Worm (Caenorhabditis elegans) whole organism, L1 larva: ENCODE measurements around the gene B0410.1.
A peak's percentile ranks its signal among the peaks of the same experiment; 100 is the strongest.

Experiments used
- C34B4.2 ChIP-seq: sonication (generic microtip); optimal IDR thresholded peaks from 2 replicates; lab custom pipeline; 2017; ENCODE audit warnings: mild to moderate bottlenecking, missing genetic modification characterization, missing compliant biosample characterization
- aha-1 ChIP-seq: fragments of 150-350 bp; optimal IDR thresholded peaks from 2 replicates; lab custom pipeline; 2014; ENCODE audit warnings: missing biosample characterization, missing genetic modification characterization
- blmp-1 ChIP-seq: fragments of 150-350 bp; optimal IDR thresholded peaks from 2 replicates; lab custom pipeline; 2014; ENCODE audit warnings: missing biosample characterization, missing genetic modification characterization
- ceh-88 ChIP-seq: fragments of 200-800 bp; sonication (Bioruptor generic); IDR thresholded peaks from 2 replicates; pipeline ENCODE4 v1.3.6; 2022; ENCODE audit warnings: missing genetic modification characterization, missing compliant biosample characterization
- ceh-90 ChIP-seq: sonication (generic microtip); optimal IDR thresholded peaks from 2 replicates; lab custom pipeline; 2016; ENCODE audit warnings: missing genetic modification characterization, missing compliant biosample characterization
- efl-1 ChIP-seq, 4 experiments: fragments of 150-350 bp; optimal IDR thresholded peaks in 3 of 4; peaks in 1 of 4; 1 replicate in 1 of 4; 2 replicates in 3 of 4; lab custom pipeline; 2014; ENCODE audit warnings: missing biosample characterization in 2 of 4, missing genetic modification characterization in 2 of 4, missing genetic modification reagents in 2 of 4
- fos-1 ChIP-seq: fragments of 150-350 bp; optimal IDR thresholded peaks from 2 replicates; lab custom pipeline; 2014; ENCODE audit warnings: missing biosample characterization, missing genetic modification characterization
- grh-1 ChIP-seq: fragments of 200-800 bp; sonication (Bioruptor generic); IDR thresholded peaks from 2 replicates; pipeline ENCODE4 v1.3.6; 2022; ENCODE audit warnings: missing genetic modification reagents, missing genetic modification characterization, missing compliant biosample characterization
- hlh-4 ChIP-seq: sonication (generic microtip); optimal IDR thresholded peaks from 2 replicates; lab custom pipeline; 2016; ENCODE audit warnings: mild to moderate bottlenecking, missing genetic modification characterization, missing compliant biosample characterization
- hpl-2 ChIP-seq: fragments of 150-350 bp; optimal IDR thresholded peaks from 2 replicates; lab custom pipeline; 2014; ENCODE audit warnings: missing biosample characterization, missing genetic modification reagents, missing genetic modification characterization
- isw-1 ChIP-seq: fragments of 200-800 bp; sonication (Bioruptor generic); IDR thresholded peaks from 2 replicates; pipeline ENCODE4 v1.3.6; 2022; ENCODE audit warnings: missing genetic modification characterization, missing compliant biosample characterization
- jun-1 ChIP-seq: fragments of 150-350 bp; optimal IDR thresholded peaks from 2 replicates; lab custom pipeline; 2014; ENCODE audit warnings: missing biosample characterization, missing genetic modification reagents, missing genetic modification characterization
- lin-14 ChIP-seq: fragments of 200-800 bp; sonication (Bioruptor generic); optimal IDR thresholded peaks from 2 replicates; lab custom pipeline; 2018; ENCODE audit warnings: mild to moderate bottlenecking, missing genetic modification characterization, moderate library complexity, missing compliant biosample characterization
- lin-35 ChIP-seq, 2 experiments: fragments of 150-350 bp; optimal IDR thresholded peaks; 2 replicates each; lab custom pipeline; 2014; ENCODE audit warnings: missing biosample characterization in 2 of 2, missing genetic modification characterization in 2 of 2, missing genetic modification reagents in 2 of 2
- mab-9 ChIP-seq: fragments of 200-800 bp; sonication (Bioruptor generic); IDR thresholded peaks from 2 replicates; pipeline ENCODE4 v1.3.6; 2022; ENCODE audit warnings: missing genetic modification reagents, missing genetic modification characterization, missing compliant biosample characterization
- mep-1 ChIP-seq: fragments of 150-350 bp; optimal IDR thresholded peaks from 2 replicates; lab custom pipeline; 2014; ENCODE audit warnings: missing biosample characterization, missing genetic modification characterization
- nhr-11 ChIP-seq: fragments of 150-350 bp; optimal IDR thresholded peaks from 2 replicates; lab custom pipeline; 2014; ENCODE audit warnings: missing biosample characterization, missing genetic modification characterization
- nhr-19 ChIP-seq: fragments of 200-800 bp; sonication (Bioruptor generic); conservative IDR thresholded peaks from 2 replicates; pipeline ENCODE4 v1.3.6; 2022; ENCODE audit warnings: missing genetic modification characterization, missing compliant biosample characterization
- nhr-20 ChIP-seq: sonication (generic microtip); optimal IDR thresholded peaks from 2 replicates; lab custom pipeline; 2016; ENCODE audit warnings: mild to moderate bottlenecking, missing genetic modification characterization, missing compliant biosample characterization
- nhr-237 ChIP-seq: fragments of 150-350 bp; optimal IDR thresholded peaks from 2 replicates; lab custom pipeline; 2014; ENCODE audit warnings: missing biosample characterization, missing genetic modification characterization
- nhr-47 ChIP-seq: sonication (generic microtip); optimal IDR thresholded peaks from 2 replicates; lab custom pipeline; 2016; ENCODE audit warnings: mild to moderate bottlenecking, missing genetic modification characterization, moderate library complexity, missing compliant biosample characterization
- nhr-71 ChIP-seq: sonication (generic microtip); optimal IDR thresholded peaks from 2 replicates; lab custom pipeline; 2016; ENCODE audit warnings: mild to moderate bottlenecking, missing genetic modification characterization, moderate library complexity, missing compliant biosample characterization
- nhr-76 ChIP-seq: sonication (generic microtip); optimal IDR thresholded peaks from 2 replicates; lab custom pipeline; 2017; ENCODE audit warnings: missing biosample characterization, missing genetic modification characterization
- nhr-85 ChIP-seq: sonication (generic microtip); peaks from one replicate; lab custom pipeline; 2016; ENCODE audit warnings: missing genetic modification characterization, inconsistent platforms, missing compliant biosample characterization
- nhr-90 ChIP-seq: sonication (generic microtip); optimal IDR thresholded peaks from 2 replicates; lab custom pipeline; 2016; ENCODE audit warnings: mild to moderate bottlenecking, missing genetic modification characterization, missing compliant biosample characterization; ENCODE audit not compliant: poor library complexity
- pag-3 ChIP-seq: sonication (generic microtip); optimal IDR thresholded peaks from 2 replicates; lab custom pipeline; 2017; ENCODE audit warnings: missing genetic modification characterization, mild to moderate bottlenecking, missing compliant biosample characterization, antibody characterized with exemption, borderline replicate concordance; ENCODE audit not compliant: insufficient read depth
- pax-3 ChIP-seq: fragments of 200-800 bp; sonication (Bioruptor generic); optimal IDR thresholded peaks from 2 replicates; lab custom pipeline; 2018; ENCODE audit warnings: mild to moderate bottlenecking, missing genetic modification characterization, moderate library complexity, missing compliant biosample characterization
- rnt-1 ChIP-seq: sonication (generic microtip); optimal IDR thresholded peaks from 2 replicates; lab custom pipeline; 2016; ENCODE audit warnings: mild to moderate bottlenecking, missing genetic modification characterization, moderate library complexity, missing compliant biosample characterization
- snpc-4 ChIP-seq: fragments of 150-350 bp; optimal IDR thresholded peaks from 2 replicates; lab custom pipeline; 2014; ENCODE audit warnings: missing biosample characterization, missing genetic modification characterization
- snu-23 ChIP-seq: sonication (generic microtip); optimal IDR thresholded peaks from 2 replicates; lab custom pipeline; 2016; ENCODE audit warnings: missing genetic modification characterization, missing compliant biosample characterization
- tlp-1 ChIP-seq: fragments of 150-350 bp; optimal IDR thresholded peaks from 2 replicates; lab custom pipeline; 2014; ENCODE audit warnings: missing biosample characterization, missing genetic modification characterization
- unc-130 ChIP-seq: fragments of 150-350 bp; optimal IDR thresholded peaks from 2 replicates; lab custom pipeline; 2017; ENCODE audit warnings: missing biosample characterization, missing genetic modification characterization, inconsistent platforms
- unc-86 ChIP-seq: sonication (generic microtip); optimal IDR thresholded peaks from 2 replicates; lab custom pipeline; 2016; ENCODE audit warnings: missing genetic modification characterization, missing compliant biosample characterization
- zip-4 ChIP-seq: fragments of 200-800 bp; sonication (Bioruptor generic); optimal IDR thresholded peaks from 2 replicates; lab custom pipeline; 2018; ENCODE audit warnings: mild to moderate bottlenecking, missing genetic modification characterization, moderate library complexity, missing compliant biosample characterization
- ztf-11 ChIP-seq, 2 experiments: sonication (generic microtip); optimal IDR thresholded peaks; 2 replicates each; lab custom pipeline; 2016 to 2017; ENCODE audit warnings: missing genetic modification characterization in 2 of 2, missing biosample characterization in 1 of 2, missing compliant biosample characterization in 1 of 2

B0410.1 gene

DNA sequence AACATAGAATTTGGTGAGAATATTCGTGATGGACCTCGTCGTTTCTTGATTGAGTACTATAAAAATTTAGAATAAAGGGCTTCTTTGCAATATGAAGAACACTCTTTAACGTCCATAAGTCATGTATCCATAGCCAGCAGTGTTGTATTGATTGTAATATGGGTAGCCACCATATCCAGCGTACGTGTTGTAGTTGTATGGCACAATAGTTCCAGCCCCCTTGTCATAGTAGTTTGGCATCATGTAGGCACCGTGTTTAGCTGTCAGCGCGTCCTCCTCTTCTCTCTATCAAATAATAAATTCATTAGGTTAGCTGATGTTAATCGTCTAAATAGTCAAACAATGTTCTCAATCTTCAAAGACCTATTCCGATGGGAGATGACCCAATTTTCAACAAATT is 21.1 kb upstream of the B0410.1 start:
- TF ChIP-seq lin-35 (GFP tag; optimal IDR thresholded peaks at IDR 0.05; lab: Kevin White, UChicago), result no peak
- no peak for TF ChIP-seq nhr-237 (tag; lab: Kevin White, UChicago)
- no peak for TF ChIP-seq isw-1
- TF ChIP-seq jun-1 (tag; lab: Kevin White, UChicago), result no peak
- no peak for TF ChIP-seq snpc-4 (tag; lab: Kevin White, UChicago)
- no peak for TF ChIP-seq nhr-90
- TF ChIP-seq lin-14 (GFP tag; lab: Kevin White, UChicago), result no peak
- TF ChIP-seq nhr-76 (tag; lab: Kevin White, UChicago), result no peak
- no peak for TF ChIP-seq ceh-88 (GFP tag; lab: Robert Waterston, UW)
- TF ChIP-seq tlp-1, result no peak
- TF ChIP-seq nhr-71 (tag; lab: Kevin White, UChicago), result no peak
- no peak for TF ChIP-seq ceh-90 (tag; lab: Kevin White, UChicago)
- TF ChIP-seq hpl-2 (GFP tag; lab: Kevin White, UChicago), result no peak
- TF ChIP-seq ztf-11 (tag; optimal IDR thresholded peaks at IDR 0.05; lab: Kevin White, UChicago), result no peak
- no peak for TF ChIP-seq nhr-11

DNA sequence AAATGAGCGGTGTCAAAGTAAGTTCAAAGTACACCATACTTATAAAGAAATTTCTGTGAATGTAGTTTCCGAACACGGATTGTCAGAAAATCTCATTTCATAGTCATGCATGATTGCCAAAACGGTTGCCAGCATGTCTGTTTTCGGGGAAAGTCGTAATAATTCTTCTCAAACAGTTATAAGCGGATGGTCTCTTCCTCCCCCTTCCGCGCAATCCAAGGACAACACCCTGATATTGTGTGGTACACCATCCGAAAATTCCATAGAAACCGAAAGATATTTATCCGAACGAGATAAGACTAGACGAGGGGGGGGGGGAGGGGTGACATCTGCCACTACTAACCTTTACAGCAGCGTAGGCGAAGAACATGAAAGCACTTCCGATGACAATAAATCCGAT is 19.8 kb upstream of the B0410.1 start:
- TF ChIP-seq blmp-1 (tag; lab: Kevin White, UChicago) (peak; percentile 85), nhr-19 (no peak)
- TF ChIP-seq, all 84 proteins: peak for 1

DNA sequence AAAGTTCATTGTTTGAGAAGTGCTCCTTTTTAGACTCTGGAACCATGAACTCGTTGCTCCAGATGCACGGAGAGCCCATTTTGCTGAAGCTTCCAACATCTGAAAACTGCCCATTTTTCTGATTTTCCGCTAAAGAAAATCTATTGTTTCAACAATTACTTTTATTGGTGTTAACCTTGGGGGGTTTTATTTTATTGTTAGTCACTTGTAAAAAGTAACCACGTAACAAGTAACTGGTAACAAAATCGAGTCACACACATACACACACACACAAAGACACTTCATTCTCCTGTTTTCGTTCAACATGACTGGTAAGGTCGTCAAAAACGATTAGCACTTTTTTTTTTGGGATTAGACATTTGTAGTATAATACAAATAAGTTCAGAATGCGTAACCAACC is 16.9 kb upstream of the B0410.1 start:
- TF ChIP-seq fos-1 (tag; lab: Kevin White, UChicago), result no peak
- peak; percentile 30 for TF ChIP-seq lin-14 (GFP tag; lab: Kevin White, UChicago)
- peak; percentile 59 for TF ChIP-seq nhr-85
- TF ChIP-seq C34B4.2 (tag; lab: Kevin White, UChicago), result no peak
- TF ChIP-seq unc-130, result no peak
- no peak for TF ChIP-seq pax-3 (tag; lab: Kevin White, UChicago)
- no peak for TF ChIP-seq unc-86 (tag; lab: Kevin White, UChicago)

DNA sequence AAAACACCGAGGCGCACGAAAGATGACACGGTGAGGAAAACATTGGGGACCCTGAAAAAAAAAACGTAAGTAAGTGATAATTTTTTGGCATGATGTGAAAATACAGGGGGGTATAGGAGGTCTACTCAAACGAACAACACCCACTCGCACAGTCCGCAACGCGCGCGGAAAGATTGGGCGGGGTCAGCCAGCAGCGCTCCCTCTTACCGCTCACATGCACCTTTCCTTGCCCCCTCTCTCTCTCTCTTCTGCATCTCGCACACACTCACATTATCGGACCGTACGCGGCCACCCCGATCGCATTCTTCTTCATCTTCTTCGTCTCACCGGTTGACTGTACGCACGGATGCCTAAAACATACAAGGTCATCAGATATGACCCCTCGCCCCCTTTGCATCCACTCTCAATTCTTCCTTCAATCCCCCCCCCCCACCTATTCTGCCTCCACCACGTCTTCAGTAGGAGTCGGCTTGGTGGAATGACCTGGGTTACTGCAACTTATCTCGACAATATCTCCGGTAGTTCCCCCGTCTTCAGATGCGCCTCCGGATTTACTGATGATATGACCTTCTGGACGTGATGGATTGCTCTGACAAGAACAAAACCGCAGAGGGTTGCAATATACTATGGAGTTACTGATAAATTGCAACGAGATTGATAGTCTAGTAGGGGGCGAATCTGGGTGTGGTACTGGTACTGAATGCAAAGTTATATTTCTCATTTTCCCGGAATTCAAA is 14.7 kb upstream of the B0410.1 start, which contains the start of gene F53B3.5:
Gene F53B3.5, minus strand, starts transcription at position 51 of the 737 bp plus-strand sequence.
- peak; percentile 24 for TF ChIP-seq mep-1 (tag; lab: Kevin White, UChicago)
- no peak for TF ChIP-seq nhr-11
- TF ChIP-seq nhr-47, result peak; percentile 1
- peak; percentile 83 for TF ChIP-seq nhr-85
- peak; percentile 16; the same call in 1 of the 2 replicates for TF ChIP-seq ceh-88 (GFP tag; lab: Robert Waterston, UW)
- peak; percentile 64 for TF ChIP-seq blmp-1 (tag; lab: Kevin White, UChicago)
- no peak for TF ChIP-seq pag-3 (tag; lab: Kevin White, UChicago)
- TF ChIP-seq efl-1 (optimal IDR thresholded peaks at IDR 0.05; lab: Kevin White, UChicago), result no peak
- TF ChIP-seq efl-1 (GFP tag; optimal IDR thresholded peaks at IDR 0.05 in 1 of 2; lab: Kevin White, UChicago), result peak in 1 of 2 experiments; percentile 39
- no peak for TF ChIP-seq hlh-4 (tag; lab: Kevin White, UChicago)
- 0 out of 2 replicates have a peak, but pooled peaks have one; percentile 30 for TF ChIP-seq mab-9
- no peak for TF ChIP-seq rnt-1
- peak; percentile 19 for TF ChIP-seq nhr-20
- peak; percentile 35 for TF ChIP-seq snu-23
- no peak for TF ChIP-seq zip-4 (GFP tag; lab: Kevin White, UChicago)
- TF ChIP-seq lin-14 (GFP tag; lab: Kevin White, UChicago), result peak; percentile 58
- TF ChIP-seq grh-1, result 0 out of 2 replicates have a peak, but pooled peaks have one; percentile 46
- TF ChIP-seq aha-1, result no peak
- TF ChIP-seq, all 84 proteins: peak for 11
